Worm (Caenorhabditis elegans): Measurements from ENCODE around the gene clec-31.
A peak's percentile ranks its signal among the peaks of the same experiment; 100 is the strongest.

Gene clec-31

ce11 chrV:16808168-16808567 lies 49.7 kb downstream of the clec-31 start:
- peak; percentile 98 for TF ChIP-seq nfya-1 (tag; optimal IDR thresholded peaks at IDR 0.05; ENCODE audit: insufficient read depth)
- no peak for TF ChIP-seq mdl-1 (tag; optimal IDR thresholded peaks at IDR 0.05)

All from whole organism, L3 larva.